Fruit fly (Drosophila melanogaster) whole organism, embryonic: ENCODE measurements around the gene CG17732.

Source experiments
- CG12236 ChIP-seq: fragments of 200-800 bp; sonication (Bioruptor generic); optimal IDR thresholded peaks from 2 replicates; lab custom pipeline; 2016; ENCODE audit warnings: missing biosample characterization, missing genetic modification characterization
- CG13775 ChIP-seq: fragments of 200-800 bp; sonication (Bioruptor generic); optimal IDR thresholded peaks from 3 replicates; lab custom pipeline; 2017; ENCODE audit warnings: missing biosample characterization, mild to moderate bottlenecking, missing genetic modification characterization
- hth ChIP-seq: fragments of >200 bp; optimal IDR thresholded peaks from 2 replicates; lab custom pipeline; 2017; ENCODE audit warnings: inconsistent platforms
- nerfin-2 ChIP-seq: fragments of 200-800 bp; sonication (Bioruptor generic); IDR thresholded peaks from 2 replicates; pipeline ENCODE4 v1.3.6; 2022; ENCODE audit warnings: missing biosample characterization, missing genetic modification characterization; ENCODE audit not compliant: partially characterized antibody
- z ChIP-seq: fragments of 200-800 bp; sonication (Bioruptor generic); IDR thresholded peaks from 3 replicates; pipeline ENCODE4 v1.3.6; 2022; ENCODE audit warnings: missing biosample characterization, missing genetic modification characterization
- zfh2 ChIP-seq: fragments of 200-800 bp; sonication (Bioruptor generic); optimal IDR thresholded peaks from 2 replicates; lab custom pipeline; 2016; ENCODE audit warnings: missing biosample characterization, missing genetic modification characterization

DNA sequence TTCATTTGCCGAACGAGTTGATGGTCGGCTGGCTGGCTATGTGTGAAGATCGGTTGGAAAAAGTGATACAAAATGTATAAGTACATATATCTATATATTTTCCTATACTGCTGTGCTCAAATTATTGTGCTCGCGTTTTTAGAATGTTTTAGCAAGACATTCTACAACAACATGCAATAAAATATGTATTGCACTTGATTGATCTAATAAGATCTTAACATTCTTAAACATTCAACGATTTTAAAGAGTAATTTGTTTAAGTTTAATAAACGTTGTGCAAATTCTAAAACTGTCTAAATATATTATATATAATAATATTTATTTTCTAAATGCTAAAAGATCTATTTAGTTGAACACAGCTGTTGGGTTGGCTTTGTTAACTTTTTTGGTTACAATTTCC lies 41.1 kb upstream of the CG17732 start:
- no peak for TF ChIP-seq CG13775
- TF ChIP-seq z (GFP tag; lab: Robert Waterston, UW), result no peak
- no peak for TF ChIP-seq hth (lab: Kevin White, UChicago)
- no peak for TF ChIP-seq zfh2 (GFP tag; lab: Kevin White, UChicago)
- no peak for TF ChIP-seq nerfin-2 (GFP tag; lab: Robert Waterston, UW)
- no peak for TF ChIP-seq CG12236 (GFP tag; lab: Kevin White, UChicago)
